Fruit fly (Drosophila melanogaster) whole organism, prepupa: ENCODE data around the gene CG5151.

ENCODE experiments used
- CG11294 ChIP-seq: fragments of 200-800 bp; sonication (Bioruptor generic); IDR thresholded peaks from 2 replicates; pipeline ENCODE4 v1.3.6; 2022; ENCODE audit warnings: missing biosample characterization, missing genetic modification characterization
- CG6792 ChIP-seq: fragments of 200-800 bp; sonication (Bioruptor generic); optimal IDR thresholded peaks from 3 replicates; lab custom pipeline; 2016; ENCODE audit warnings: missing biosample characterization, missing genetic modification characterization
- CG6808 ChIP-seq: fragments of 200-800 bp; sonication (Bioruptor generic); optimal IDR thresholded peaks from 3 replicates; lab custom pipeline; 2017; ENCODE audit warnings: missing biosample characterization, missing genetic modification characterization, mild to moderate bottlenecking, moderate library complexity, missing genetic modification reagents
- Eip78C ChIP-seq: fragments of 200-800 bp; sonication (Bioruptor generic); peaks from one replicate; lab custom pipeline; 2016; ENCODE audit warnings: missing biosample characterization, missing genetic modification characterization
- Gug ChIP-seq: fragments of 200-800 bp; sonication (Bioruptor generic); IDR thresholded peaks from 2 replicates; pipeline ENCODE4 v1.3.6; 2022; ENCODE audit warnings: missing biosample characterization, missing genetic modification characterization
- Lpt ChIP-seq: fragments of 200-800 bp; sonication (Bioruptor generic); optimal IDR thresholded peaks from 3 replicates; lab custom pipeline; 2016; ENCODE audit warnings: missing biosample characterization, missing genetic modification characterization
- Met ChIP-seq: fragments of 200-800 bp; sonication (Bioruptor generic); optimal IDR thresholded peaks from 3 replicates; lab custom pipeline; 2016; ENCODE audit warnings: missing biosample characterization, missing genetic modification characterization
- Sox15 ChIP-seq: fragments of 200-800 bp; sonication (Bioruptor generic); optimal IDR thresholded peaks from 3 replicates; lab custom pipeline; 2016; ENCODE audit warnings: missing biosample characterization, missing genetic modification characterization
- achi ChIP-seq: fragments of 200-800 bp; sonication (Bioruptor generic); optimal IDR thresholded peaks from 3 replicates; lab custom pipeline; 2016; ENCODE audit warnings: missing biosample characterization, missing genetic modification characterization
- dsx ChIP-seq: fragments of 200-800 bp; optimal IDR thresholded peaks from 3 replicates; lab custom pipeline; 2019; ENCODE audit warnings: missing biosample characterization, mild to moderate bottlenecking, missing genetic modification characterization, moderate library complexity; ENCODE audit not compliant: poor library complexity, severe bottlenecking
- esn ChIP-seq: fragments of 200-800 bp; sonication (Bioruptor generic); optimal IDR thresholded peaks from 2 replicates; lab custom pipeline; 2016; ENCODE audit warnings: missing biosample characterization, mild to moderate bottlenecking, missing genetic modification characterization, moderate library complexity
- lz ChIP-seq: fragments of 200-800 bp; sonication (Bioruptor generic); optimal IDR thresholded peaks from 3 replicates; lab custom pipeline; 2016; ENCODE audit warnings: missing biosample characterization, missing genetic modification characterization

- TF ChIP-seq Met (GFP tag; lab: Kevin White, UChicago) (no peak), dsx (no peak), CG11294 (GFP tag; lab: Robert Waterston, UW) (no peak), Eip78C (no peak), Sox15 (no peak), Lpt (no peak), lz (GFP tag; lab: Kevin White, UChicago) (no peak), achi (GFP tag; lab: Kevin White, UChicago) (no peak), CG6792 (GFP tag; lab: Kevin White, UChicago) (no peak), CG6808 (GFP tag; lab: Kevin White, UChicago) (no peak), Gug (GFP tag; lab: Robert Waterston, UW) (no peak), esn (no peak)
Measured at dm6 chr3L:16141556-16141955, 22.9 kb downstream of the CG5151 start.
